Worm (Caenorhabditis elegans) whole organism, mixed stage, embryonic: ENCODE results near the gene clec-243.

Source experiments
- M03D4.4 ChIP-seq: sonication (generic microtip); optimal IDR thresholded peaks from 2 replicates; lab custom pipeline; 2017; ENCODE audit warnings: mild to moderate bottlenecking, missing genetic modification characterization, missing compliant biosample characterization
- bed-3 ChIP-seq: fragments of 200-800 bp; sonication (Bioruptor generic); optimal IDR thresholded peaks from 3 replicates; lab custom pipeline; 2018; ENCODE audit warnings: mild to moderate bottlenecking, missing genetic modification characterization, moderate library complexity, missing compliant biosample characterization
- blmp-1 ChIP-seq: fragments of 150-350 bp; optimal IDR thresholded peaks from 2 replicates; lab custom pipeline; 2014; ENCODE audit warnings: missing biosample characterization, missing genetic modification characterization
- ceh-39 ChIP-seq: fragments of 150-350 bp; optimal IDR thresholded peaks from 2 replicates; lab custom pipeline; 2014; ENCODE audit warnings: missing biosample characterization, missing genetic modification characterization
- ceh-43 ChIP-seq: fragments of 200-800 bp; sonication (Bioruptor generic); optimal IDR thresholded peaks from 2 replicates; lab custom pipeline; 2018; ENCODE audit warnings: mild to moderate bottlenecking, missing genetic modification characterization, moderate library complexity, missing compliant biosample characterization
- ceh-83 ChIP-seq: fragments of 200-800 bp; sonication (Bioruptor generic); optimal IDR thresholded peaks from 2 replicates; lab custom pipeline; 2018; ENCODE audit warnings: mild to moderate bottlenecking, missing genetic modification characterization, missing compliant biosample characterization
- ces-1 ChIP-seq: fragments of 150-350 bp; optimal IDR thresholded peaks from 2 replicates; lab custom pipeline; 2014; ENCODE audit warnings: missing biosample characterization, missing genetic modification reagents, missing genetic modification characterization
- cnd-1 ChIP-seq: fragments of 200-800 bp; sonication (Bioruptor generic); optimal IDR thresholded peaks from 2 replicates; lab custom pipeline; 2018; ENCODE audit warnings: mild to moderate bottlenecking, missing genetic modification characterization, missing compliant biosample characterization
- drap-1 ChIP-seq: fragments of 200-800 bp; sonication (Bioruptor generic); optimal IDR thresholded peaks from 3 replicates; lab custom pipeline; 2018; ENCODE audit warnings: mild to moderate bottlenecking, missing genetic modification characterization, missing compliant biosample characterization
- elt-1 ChIP-seq: sonication (generic microtip); optimal IDR thresholded peaks from 2 replicates; lab custom pipeline; 2017; ENCODE audit warnings: missing genetic modification characterization, mild to moderate bottlenecking, missing compliant biosample characterization, antibody characterized with exemption, moderate library complexity, borderline replicate concordance; ENCODE audit not compliant: insufficient read depth
- elt-3 ChIP-seq: fragments of 150-350 bp; optimal IDR thresholded peaks from 2 replicates; lab custom pipeline; 2014; ENCODE audit warnings: missing biosample characterization, missing genetic modification characterization
- flh-1 ChIP-seq: fragments of 200-800 bp; sonication (Bioruptor generic); optimal IDR thresholded peaks from 2 replicates; lab custom pipeline; 2018; ENCODE audit warnings: mild to moderate bottlenecking, missing genetic modification characterization, moderate library complexity, missing compliant biosample characterization
- hlh-1 ChIP-seq: fragments of 150-350 bp; optimal IDR thresholded peaks from 2 replicates; lab custom pipeline; 2014; ENCODE audit warnings: missing biosample characterization, missing genetic modification reagents, missing genetic modification characterization
- lin-13 ChIP-seq: fragments of 150-350 bp; optimal IDR thresholded peaks from 2 replicates; lab custom pipeline; 2014; ENCODE audit warnings: missing biosample characterization, missing genetic modification characterization
- lin-32 ChIP-seq: fragments of 200-800 bp; sonication (Bioruptor generic); optimal IDR thresholded peaks from 2 replicates; lab custom pipeline; 2018; ENCODE audit warnings: mild to moderate bottlenecking, missing genetic modification characterization, missing compliant biosample characterization
- lsy-2 ChIP-seq: fragments of 150-350 bp; optimal IDR thresholded peaks from 2 replicates; lab custom pipeline; 2014; ENCODE audit warnings: missing biosample characterization, missing genetic modification characterization
- mep-1 ChIP-seq: fragments of 150-350 bp; optimal IDR thresholded peaks from 2 replicates; lab custom pipeline; 2017; ENCODE audit warnings: missing biosample characterization, missing genetic modification reagents, missing genetic modification characterization, inconsistent platforms
- mls-2 ChIP-seq: sonication (generic microtip); optimal IDR thresholded peaks from 2 replicates; lab custom pipeline; 2016; ENCODE audit warnings: mild to moderate bottlenecking, missing genetic modification characterization, moderate library complexity, missing compliant biosample characterization
- nhr-12 ChIP-seq: fragments of 150-350 bp; optimal IDR thresholded peaks from 2 replicates; lab custom pipeline; 2014; ENCODE audit warnings: missing biosample characterization, missing genetic modification characterization
- nhr-2 ChIP-seq: fragments of 150-350 bp; optimal IDR thresholded peaks from 2 replicates; lab custom pipeline; 2014; ENCODE audit warnings: missing biosample characterization, missing genetic modification characterization
- nhr-237 ChIP-seq: fragments of 150-350 bp; optimal IDR thresholded peaks from 2 replicates; lab custom pipeline; 2014; ENCODE audit warnings: missing biosample characterization, missing genetic modification characterization
- nhr-28 ChIP-seq: fragments of 150-350 bp; optimal IDR thresholded peaks from 2 replicates; lab custom pipeline; 2014; ENCODE audit warnings: missing biosample characterization, missing genetic modification characterization
- nhr-76 ChIP-seq: sonication (generic microtip); optimal IDR thresholded peaks from 2 replicates; lab custom pipeline; 2017; ENCODE audit warnings: missing biosample characterization, missing genetic modification characterization
- pha-4 ChIP-seq: fragments of 150-350 bp; optimal IDR thresholded peaks from 2 replicates; lab custom pipeline; 2018; ENCODE audit warnings: missing biosample characterization, missing genetic modification reagents, missing genetic modification characterization
- sem-2 ChIP-seq: fragments of 200-800 bp; sonication (Bioruptor generic); optimal IDR thresholded peaks from 2 replicates; lab custom pipeline; 2018; ENCODE audit warnings: mild to moderate bottlenecking, missing genetic modification characterization, missing compliant biosample characterization
- snpc-4 ChIP-seq: fragments of 150-350 bp; optimal IDR thresholded peaks from 2 replicates; lab custom pipeline; 2014; ENCODE audit warnings: missing biosample characterization, missing genetic modification characterization
- sptf-1 ChIP-seq: sonication (generic microtip); optimal IDR thresholded peaks from 2 replicates; lab custom pipeline; 2017; ENCODE audit warnings: mild to moderate bottlenecking, missing genetic modification characterization, moderate library complexity, missing compliant biosample characterization
- tbx-8 ChIP-seq: fragments of 200-800 bp; sonication (Bioruptor generic); optimal IDR thresholded peaks from 2 replicates; lab custom pipeline; 2018; ENCODE audit warnings: mild to moderate bottlenecking, missing genetic modification characterization, moderate library complexity, missing compliant biosample characterization
- unc-62 ChIP-seq: fragments of 150-350 bp; optimal IDR thresholded peaks from 2 replicates; lab custom pipeline; 2014; ENCODE audit warnings: missing biosample characterization, missing genetic modification reagents, missing genetic modification characterization
- zip-8 ChIP-seq: fragments of 150-350 bp; optimal IDR thresholded peaks from 2 replicates; lab custom pipeline; 2014; ENCODE audit warnings: missing biosample characterization, missing genetic modification characterization
- ztf-11 ChIP-seq: fragments of 150-350 bp; optimal IDR thresholded peaks from 2 replicates; lab custom pipeline; 2014; ENCODE audit warnings: missing biosample characterization, missing genetic modification characterization

The clec-243 gene

ce11 chrV:17215602-17216001 lies 33.2 kb downstream of the clec-243 start:
- TF ChIP-seq drap-1 = no peak
- TF ChIP-seq zip-8 (tag; lab: Kevin White, UChicago) = no peak
- TF ChIP-seq sem-2 (GFP tag; lab: Kevin White, UChicago) = no peak
- no peak for TF ChIP-seq nhr-76 (tag; lab: Kevin White, UChicago)
- no peak for TF ChIP-seq ceh-83 (GFP tag; lab: Kevin White, UChicago)
- no peak for TF ChIP-seq lsy-2
- no peak for TF ChIP-seq bed-3
- no peak for TF ChIP-seq nhr-28 (tag; lab: Kevin White, UChicago)
- no peak for TF ChIP-seq cnd-1 (tag; lab: Kevin White, UChicago)
- no peak for TF ChIP-seq tbx-8
- no peak for TF ChIP-seq elt-3 (tag; lab: Kevin White, UChicago)
- no peak for TF ChIP-seq ceh-39
- TF ChIP-seq ceh-43 (GFP tag; lab: Kevin White, UChicago) = no peak
- no peak for TF ChIP-seq ztf-11 (tag; lab: Kevin White, UChicago)
- no peak for TF ChIP-seq blmp-1
- no peak for TF ChIP-seq elt-1 (tag; lab: Kevin White, UChicago)

ce11 chrV:17212743-17213142 lies 36.1 kb downstream of the clec-243 start, which contains the start of gene srh-113:
Gene srh-113, plus strand, starts transcription at chrV:17213043.
- TF ChIP-seq zip-8 (tag; lab: Kevin White, UChicago) = no peak
- TF ChIP-seq nhr-12 (tag; lab: Kevin White, UChicago) = no peak
- TF ChIP-seq ceh-83 (GFP tag; lab: Kevin White, UChicago) = no peak
- TF ChIP-seq mls-2 (tag; lab: Kevin White, UChicago) = no peak
- no peak for TF ChIP-seq cnd-1 (tag; lab: Kevin White, UChicago)
- TF ChIP-seq lsy-2 = no peak
- TF ChIP-seq lin-13 (tag; lab: Kevin White, UChicago) = no peak
- TF ChIP-seq unc-62 (GFP tag; lab: Kevin White, UChicago) = no peak
- no peak for TF ChIP-seq snpc-4
- no peak for TF ChIP-seq mep-1 (tag; lab: Kevin White, UChicago)
- TF ChIP-seq drap-1 = no peak
- no peak for TF ChIP-seq M03D4.4
- no peak for TF ChIP-seq ceh-43 (GFP tag; lab: Kevin White, UChicago)
- TF ChIP-seq pha-4 (tag; lab: Kevin White, UChicago) = no peak
- no peak for TF ChIP-seq tbx-8
- no peak for TF ChIP-seq nhr-28 (tag; lab: Kevin White, UChicago)
- no peak for TF ChIP-seq bed-3

- TF ChIP-seq nhr-237 (tag; lab: Kevin White, UChicago) = no peak
- no peak for TF ChIP-seq mep-1 (tag; lab: Kevin White, UChicago)
- TF ChIP-seq cnd-1 (tag; lab: Kevin White, UChicago) = no peak
- no peak for TF ChIP-seq ces-1 (GFP tag; lab: Kevin White, UChicago)
- TF ChIP-seq nhr-2 (tag; lab: Kevin White, UChicago) = no peak
- no peak for TF ChIP-seq tbx-8
- TF ChIP-seq flh-1 = no peak
- TF ChIP-seq lin-13 (tag; lab: Kevin White, UChicago) = no peak
- TF ChIP-seq drap-1 = no peak
- TF ChIP-seq ztf-11 (tag; lab: Kevin White, UChicago) = no peak
- no peak for TF ChIP-seq bed-3
- no peak for TF ChIP-seq sptf-1 (tag; lab: Kevin White, UChicago)
- no peak for TF ChIP-seq elt-3 (tag; lab: Kevin White, UChicago)
- TF ChIP-seq hlh-1 = no peak
These were observed 36.7 kb downstream of the clec-243 start, which contains the start of gene srh-236 for ce11 chrV:17211989-17212731. Gene srh-236, minus strand, starts transcription at chrV:17212039.

- TF ChIP-seq snpc-4 (no peak), lin-32 (GFP tag; lab: Kevin White, UChicago) (no peak), cnd-1 (tag; lab: Kevin White, UChicago) (no peak), nhr-2 (tag; lab: Kevin White, UChicago) (no peak), nhr-12 (tag; lab: Kevin White, UChicago) (no peak), pha-4 (tag; lab: Kevin White, UChicago) (no peak), mls-2 (tag; lab: Kevin White, UChicago) (no peak), elt-1 (tag; lab: Kevin White, UChicago) (no peak)
These were observed 40.8 kb downstream of the clec-243 start, which contains the start of gene Y68A4A.13 for ce11 chrV:17208045-17208444. Gene Y68A4A.13, minus strand, starts transcription at chrV:17208145.
